Worm (Caenorhabditis elegans): ENCODE measurements around the gene pek-1.

DNA sequence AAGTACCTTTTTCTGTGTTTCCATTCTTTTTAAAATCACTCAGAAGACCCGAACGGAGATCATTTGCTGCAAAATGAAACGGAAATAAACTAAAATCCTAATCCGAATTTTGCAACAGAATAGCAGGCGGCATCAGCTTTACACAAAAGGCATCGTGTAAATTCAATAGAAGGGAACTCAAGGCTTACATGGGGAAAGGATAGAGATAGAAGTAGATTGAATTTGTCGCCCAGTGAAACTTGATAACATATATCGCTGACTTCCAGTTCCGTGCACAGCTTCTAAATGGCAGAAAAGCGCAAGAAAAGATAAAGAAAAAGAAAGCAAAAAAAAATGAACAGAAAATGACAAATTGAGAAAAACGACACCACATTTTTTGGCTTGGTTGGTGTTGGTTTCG lies 8.8 kb downstream of the pek-1 start, which contains the start of gene slo-2:
- TF ChIP-seq ama-1 (optimal IDR thresholded peaks at IDR 0.05) (no peak), dve-1 (tag; optimal IDR thresholded peaks at IDR 0.05) (no peak), ceh-9 (tag; optimal IDR thresholded peaks at IDR 0.05) (no peak), sox-4 (tag; optimal IDR thresholded peaks at IDR 0.05) (no peak), pha-2 (tag; optimal IDR thresholded peaks at IDR 0.05) (no peak), ceh-34 (tag; optimal IDR thresholded peaks at IDR 0.05) (no peak), ceh-24 (tag; optimal IDR thresholded peaks at IDR 0.05) (no peak)
